Fruit fly (Drosophila melanogaster) whole organism, pupa: Measurements from ENCODE around the gene CG15760.

Experiments
- CG10348 ChIP-seq: fragments of 200-800 bp; sonication (Bioruptor generic); IDR thresholded peaks from 2 replicates; pipeline ENCODE4 v1.3.6; 2022; ENCODE audit warnings: missing biosample characterization, missing genetic modification characterization
- CG12605 ChIP-seq: fragments of 200-800 bp; sonication (Bioruptor generic); IDR thresholded peaks from 2 replicates; pipeline ENCODE4 v1.3.6; 2022; ENCODE audit warnings: missing biosample characterization, missing genetic modification characterization
- CG13204 ChIP-seq: fragments of 200-800 bp; sonication (Bioruptor generic); optimal IDR thresholded peaks from 2 replicates; lab custom pipeline; 2018; ENCODE audit warnings: missing biosample characterization, mild to moderate bottlenecking, missing genetic modification characterization, moderate library complexity
- CG17806 ChIP-seq: fragments of 200-800 bp; sonication (Bioruptor generic); optimal IDR thresholded peaks from 2 replicates; lab custom pipeline; 2018; ENCODE audit warnings: missing biosample characterization, mild to moderate bottlenecking, missing genetic modification characterization, moderate library complexity
- CG32121 ChIP-seq: fragments of 200-800 bp; sonication (Bioruptor generic); IDR thresholded peaks from 2 replicates; pipeline ENCODE4 v1.3.6; 2022; ENCODE audit warnings: missing biosample characterization, missing genetic modification characterization
- CG4496 ChIP-seq: fragments of 200-800 bp; sonication (Bioruptor generic); IDR thresholded peaks from 3 replicates; pipeline ENCODE4 v1.3.6; 2022; ENCODE audit warnings: missing biosample characterization, missing genetic modification characterization
- CG8159 ChIP-seq: fragments of 200-800 bp; sonication (Bioruptor generic); optimal IDR thresholded peaks from 3 replicates; lab custom pipeline; 2018; ENCODE audit warnings: missing biosample characterization, mild to moderate bottlenecking, missing genetic modification characterization, moderate library complexity
- CG8301 ChIP-seq: fragments of 200-800 bp; sonication (Bioruptor generic); optimal IDR thresholded peaks from 2 replicates; lab custom pipeline; 2018; ENCODE audit warnings: missing biosample characterization, mild to moderate bottlenecking, missing genetic modification characterization
- D1 ChIP-seq: fragments of 200-800 bp; sonication (Bioruptor generic); optimal IDR thresholded peaks from 2 replicates; lab custom pipeline; 2018; ENCODE audit warnings: missing biosample characterization, mild to moderate bottlenecking, missing genetic modification characterization, moderate library complexity
- EcR ChIP-seq: fragments of 200-800 bp; sonication (Bioruptor generic); optimal IDR thresholded peaks from 3 replicates; lab custom pipeline; 2019; ENCODE audit warnings: missing biosample characterization, missing genetic modification characterization, mild to moderate bottlenecking, moderate library complexity, missing genetic modification reagents
- Ets98B ChIP-seq: fragments of 200-800 bp; sonication (Bioruptor generic); IDR thresholded peaks from 2 replicates; pipeline ENCODE4 v1.3.6; 2022; ENCODE audit warnings: missing biosample characterization, missing genetic modification characterization
- Pif1A ChIP-seq: fragments of 200-800 bp; sonication (Bioruptor generic); optimal IDR thresholded peaks from 3 replicates; lab custom pipeline; 2016; ENCODE audit warnings: missing biosample characterization, missing genetic modification characterization
- Snoo ChIP-seq: fragments of 200-800 bp; sonication (Bioruptor generic); optimal IDR thresholded peaks from 3 replicates; lab custom pipeline; 2017; ENCODE audit warnings: missing biosample characterization, mild to moderate bottlenecking, missing genetic modification characterization, inconsistent platforms
- fd96Ca ChIP-seq: fragments of 200-800 bp; sonication (Bioruptor generic); IDR thresholded peaks from 3 replicates; pipeline ENCODE4 v1.3.6; 2022; ENCODE audit warnings: missing biosample characterization, missing genetic modification characterization
- rn ChIP-seq: fragments of 200-800 bp; sonication (Bioruptor generic); IDR thresholded peaks from 2 replicates; pipeline ENCODE4 v1.3.6; 2022; ENCODE audit warnings: missing biosample characterization, missing genetic modification characterization

Gene CG15760

DNA sequence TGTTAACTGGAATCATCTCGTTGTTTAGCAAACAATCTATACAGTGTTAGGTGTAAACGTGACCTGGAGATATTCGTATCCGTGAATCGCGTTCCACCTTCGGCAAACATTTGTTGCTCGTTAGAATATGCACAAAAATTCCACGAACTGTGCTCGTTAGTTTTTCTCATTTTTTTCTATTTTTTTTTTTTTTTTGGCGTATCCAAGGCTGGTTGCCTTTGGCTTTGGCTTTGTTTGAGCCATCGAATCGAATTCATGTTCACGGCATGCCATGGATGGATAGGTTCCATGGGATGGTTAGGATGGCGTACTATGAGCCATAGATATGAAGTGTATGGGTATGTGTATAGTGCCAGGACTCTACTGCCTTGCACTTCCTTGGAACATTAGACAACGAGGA lies 30.2 kb downstream of the CG15760 start:
- TF ChIP-seq Snoo (tag; lab: Kevin White, UChicago) = no peak
- no peak for TF ChIP-seq Pif1A
- no peak for TF ChIP-seq rn
- TF ChIP-seq CG12605 (GFP tag; lab: Robert Waterston, UW) = no peak
- TF ChIP-seq D1 (tag; lab: Kevin White, UChicago) = no peak
- TF ChIP-seq CG17806 (tag; lab: Kevin White, UChicago) = no peak

DNA sequence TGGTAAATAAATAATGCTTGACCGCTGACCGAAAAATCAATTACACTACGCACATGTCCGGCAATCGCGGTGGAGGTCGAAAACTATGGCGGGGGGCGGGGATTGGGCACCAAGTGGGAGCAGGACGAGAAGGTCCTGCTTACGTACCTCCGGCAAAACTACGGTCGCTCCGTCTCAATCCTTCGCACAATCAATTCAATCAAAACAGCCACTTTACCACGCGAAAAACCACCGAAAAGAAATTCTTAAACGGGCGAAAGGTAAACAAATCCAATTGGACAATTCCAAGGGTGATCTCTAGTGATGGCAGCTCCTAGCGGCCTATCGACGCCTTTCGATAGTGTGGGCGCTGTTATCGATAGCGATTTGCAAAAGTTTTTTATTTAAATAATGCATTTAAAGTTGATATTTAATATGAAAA lies 48.5 kb downstream of the CG15760 start, which contains the start of gene Nadsyn:
TSS of gene Nadsyn (minus strand) at position 304 of the 421 bp plus-strand sequence.
- TF ChIP-seq Snoo (tag; lab: Kevin White, UChicago) (no peak), CG4496 (GFP tag; lab: Robert Waterston, UW) (no peak), D1 (tag; lab: Kevin White, UChicago) (no peak), EcR (GFP tag; lab: Kevin White, UChicago) (no peak), fd96Ca (GFP tag; lab: Robert Waterston, UW) (no peak), Ets98B (GFP tag; lab: Robert Waterston, UW) (no peak), Pif1A (no peak), CG13204 (no peak), CG8301 (tag; lab: Kevin White, UChicago) (no peak), CG10348 (GFP tag; lab: Robert Waterston, UW) (no peak), CG32121 (GFP tag; lab: Robert Waterston, UW) (no peak)
- TF ChIP-seq, all 21 proteins: peak for 0

dm6 chrX:13721934-13722333 lies 52.4 kb downstream of the CG15760 start, which contains the start of the genes Mrgn1 and mus101:
Mrgn1 (minus strand) TSS chrX:13721977.
mus101 (plus strand) TSS chrX:13722246.
- TF ChIP-seq CG13204 (no peak), CG8159 (tag; lab: Kevin White, UChicago) (no peak), CG4496 (GFP tag; lab: Robert Waterston, UW) (no peak), D1 (tag; lab: Kevin White, UChicago) (no peak), rn (no peak), CG17806 (tag; lab: Kevin White, UChicago) (no peak)
